Worm (Caenorhabditis elegans) whole organism, L3 larva: ENCODE data around the gene W03C9.2.

Source experiments
- R02D3.7 ChIP-seq: fragments of 150-350 bp; optimal IDR thresholded peaks from 2 replicates; lab custom pipeline; 2014; ENCODE audit warnings: missing biosample characterization, missing genetic modification characterization
- ZK546.5 ChIP-seq: sonication (generic microtip); optimal IDR thresholded peaks from 2 replicates; lab custom pipeline; 2017; ENCODE audit warnings: missing biosample characterization, missing genetic modification characterization
- ama-1 ChIP-seq: fragments of 150-350 bp; optimal IDR thresholded peaks from 2 replicates; lab custom pipeline; 2018
- ceh-16 ChIP-seq: sonication (generic microtip); optimal IDR thresholded peaks from 2 replicates; lab custom pipeline; 2017; ENCODE audit warnings: missing biosample characterization, missing genetic modification characterization
- ceh-28 ChIP-seq: fragments of 150-350 bp; optimal IDR thresholded peaks from 2 replicates; lab custom pipeline; 2014; ENCODE audit warnings: missing biosample characterization, missing genetic modification reagents, missing genetic modification characterization
- ceh-82 ChIP-seq: fragments of 150-350 bp; optimal IDR thresholded peaks from 2 replicates; lab custom pipeline; 2014; ENCODE audit warnings: missing biosample characterization, missing genetic modification characterization
- ceh-9 ChIP-seq: sonication (generic microtip); optimal IDR thresholded peaks from 2 replicates; lab custom pipeline; 2018; ENCODE audit warnings: missing biosample characterization, missing genetic modification characterization
- daf-12 ChIP-seq: fragments of 150-350 bp; optimal IDR thresholded peaks from 2 replicates; lab custom pipeline; 2014; ENCODE audit warnings: missing biosample characterization, missing genetic modification reagents, missing genetic modification characterization
- egl-27 ChIP-seq: sonication (generic microtip); optimal IDR thresholded peaks from 4 replicates; lab custom pipeline; 2017; ENCODE audit warnings: missing biosample characterization, missing genetic modification reagents, missing genetic modification characterization
- egl-5 ChIP-seq: fragments of 150-350 bp; optimal IDR thresholded peaks from 2 replicates; lab custom pipeline; 2017; ENCODE audit warnings: missing biosample characterization, missing genetic modification reagents, missing genetic modification characterization, inconsistent platforms
- elt-1 ChIP-seq: fragments of 150-350 bp; optimal IDR thresholded peaks from 2 replicates; lab custom pipeline; 2014; ENCODE audit warnings: missing biosample characterization, missing genetic modification characterization
- elt-2 ChIP-seq: sonication (generic microtip); optimal IDR thresholded peaks from 2 replicates; lab custom pipeline; 2016; ENCODE audit warnings: missing genetic modification reagents, mild to moderate bottlenecking, missing genetic modification characterization, missing compliant biosample characterization
- elt-3 ChIP-seq, 3 experiments: fragments of 150-350 bp in 1 of 3; sonication (generic microtip) in 2 of 3; optimal IDR thresholded peaks; 2 replicates in 2 of 3; 4 replicates in 1 of 3; lab custom pipeline; 2014 to 2017; ENCODE audit warnings: missing biosample characterization in 3 of 3, missing genetic modification characterization in 3 of 3
- eor-1 ChIP-seq, 2 experiments: fragments of 150-350 bp; optimal IDR thresholded peaks; 2 replicates each; lab custom pipeline; 2014 to 2018; ENCODE audit warnings: missing biosample characterization in 2 of 2, missing genetic modification characterization in 2 of 2
- fkh-10 ChIP-seq: sonication (generic microtip); optimal IDR thresholded peaks from 2 replicates; lab custom pipeline; 2017; ENCODE audit warnings: missing biosample characterization, missing genetic modification reagents, missing genetic modification characterization
- fkh-2 ChIP-seq: fragments of 150-350 bp; optimal IDR thresholded peaks from 2 replicates; lab custom pipeline; 2014; ENCODE audit warnings: missing biosample characterization, missing genetic modification reagents, missing genetic modification characterization
- fos-1 ChIP-seq: fragments of 150-350 bp; optimal IDR thresholded peaks from 2 replicates; lab custom pipeline; 2014; ENCODE audit warnings: missing biosample characterization, missing genetic modification characterization
- hmg-11 ChIP-seq: sonication (generic microtip); optimal IDR thresholded peaks from 2 replicates; lab custom pipeline; 2016; ENCODE audit warnings: missing genetic modification characterization, missing compliant biosample characterization
- jun-1 ChIP-seq: fragments of 150-350 bp; optimal IDR thresholded peaks from 2 replicates; lab custom pipeline; 2014; ENCODE audit warnings: missing biosample characterization, missing genetic modification reagents, missing genetic modification characterization
- lin-15B ChIP-seq: fragments of 150-350 bp; optimal IDR thresholded peaks from 2 replicates; lab custom pipeline; 2014; ENCODE audit warnings: missing biosample characterization, missing genetic modification characterization
- lin-39 ChIP-seq: fragments of 150-350 bp; optimal IDR thresholded peaks from 2 replicates; lab custom pipeline; 2018; ENCODE audit warnings: missing biosample characterization, missing genetic modification reagents, missing genetic modification characterization
- lsy-12 ChIP-seq: sonication (generic microtip); optimal IDR thresholded peaks from 2 replicates; lab custom pipeline; 2016; ENCODE audit warnings: mild to moderate bottlenecking, missing genetic modification characterization, missing compliant biosample characterization
- mdl-1 ChIP-seq: fragments of 150-350 bp; optimal IDR thresholded peaks from 2 replicates; lab custom pipeline; 2014; ENCODE audit warnings: missing biosample characterization, missing genetic modification characterization
- mml-1 ChIP-seq: fragments of 150-350 bp; sonication (generic microtip); optimal IDR thresholded peaks from 3 replicates; lab custom pipeline; 2014; ENCODE audit warnings: missing biosample characterization, missing genetic modification characterization
- nfya-1 ChIP-seq: sonication (generic microtip); optimal IDR thresholded peaks from 2 replicates; lab custom pipeline; 2017; ENCODE audit warnings: missing genetic modification characterization, mild to moderate bottlenecking, missing compliant biosample characterization, antibody characterized with exemption, moderate library complexity; ENCODE audit not compliant: insufficient read depth
- nhr-11 ChIP-seq: fragments of 150-350 bp; optimal IDR thresholded peaks from 2 replicates; lab custom pipeline; 2014; ENCODE audit warnings: missing biosample characterization, missing genetic modification characterization
- nhr-12 ChIP-seq: fragments of 150-350 bp; optimal IDR thresholded peaks from 2 replicates; lab custom pipeline; 2014; ENCODE audit warnings: missing biosample characterization, missing genetic modification characterization
- nhr-23 ChIP-seq: fragments of 150-350 bp; optimal IDR thresholded peaks from 2 replicates; lab custom pipeline; 2014; ENCODE audit warnings: missing biosample characterization, missing genetic modification reagents, missing genetic modification characterization
- nhr-237 ChIP-seq: fragments of 150-350 bp; optimal IDR thresholded peaks from 2 replicates; lab custom pipeline; 2014; ENCODE audit warnings: missing biosample characterization, missing genetic modification characterization
- nhr-25 ChIP-seq: sonication (generic microtip); optimal IDR thresholded peaks from 2 replicates; lab custom pipeline; 2017; ENCODE audit warnings: missing biosample characterization, missing genetic modification characterization
- nhr-28 ChIP-seq: fragments of 150-350 bp; optimal IDR thresholded peaks from 2 replicates; lab custom pipeline; 2014; ENCODE audit warnings: missing biosample characterization, missing genetic modification characterization
- nhr-43 ChIP-seq: sonication (generic microtip); optimal IDR thresholded peaks from 2 replicates; lab custom pipeline; 2016; ENCODE audit warnings: mild to moderate bottlenecking, missing genetic modification characterization, missing compliant biosample characterization; ENCODE audit not compliant: poor library complexity, severe bottlenecking
- nhr-67 ChIP-seq: fragments of 150-350 bp; optimal IDR thresholded peaks from 2 replicates; lab custom pipeline; 2014; ENCODE audit warnings: missing biosample characterization, missing genetic modification characterization
- nhr-76 ChIP-seq: fragments of 150-350 bp; sonication (generic microtip); optimal IDR thresholded peaks from 5 replicates; lab custom pipeline; 2014; ENCODE audit warnings: missing biosample characterization, missing genetic modification characterization
- nhr-77 ChIP-seq: fragments of 150-350 bp; optimal IDR thresholded peaks from 2 replicates; lab custom pipeline; 2014; ENCODE audit warnings: missing biosample characterization, missing genetic modification characterization
- pha-4 ChIP-seq: fragments of 150-350 bp; optimal IDR thresholded peaks from 2 replicates; lab custom pipeline; 2014; ENCODE audit warnings: missing biosample characterization, missing genetic modification reagents, missing genetic modification characterization
- pqm-1 ChIP-seq: fragments of 150-350 bp; optimal IDR thresholded peaks from 2 replicates; lab custom pipeline; 2017; ENCODE audit warnings: missing biosample characterization, missing genetic modification characterization, inconsistent platforms
- sea-2 ChIP-seq: fragments of 150-350 bp; sonication (generic microtip); optimal IDR thresholded peaks from 4 replicates; lab custom pipeline; 2014; ENCODE audit warnings: missing biosample characterization, missing genetic modification reagents, missing genetic modification characterization
- skn-1 ChIP-seq: fragments of 150-350 bp; optimal IDR thresholded peaks from 2 replicates; lab custom pipeline; 2014; ENCODE audit warnings: missing biosample characterization, missing genetic modification characterization
- snpc-4 ChIP-seq: fragments of 150-350 bp; optimal IDR thresholded peaks from 2 replicates; lab custom pipeline; 2014; ENCODE audit warnings: missing biosample characterization, missing genetic modification characterization
- tbx-2 ChIP-seq: sonication (generic microtip); optimal IDR thresholded peaks from 2 replicates; lab custom pipeline; 2016; ENCODE audit warnings: mild to moderate bottlenecking, missing genetic modification characterization, missing compliant biosample characterization
- unc-39 ChIP-seq: sonication (generic microtip); optimal IDR thresholded peaks from 4 replicates; lab custom pipeline; 2017; ENCODE audit warnings: missing biosample characterization, missing genetic modification characterization
- unc-62 ChIP-seq: fragments of 150-350 bp; sonication (generic microtip); optimal IDR thresholded peaks from 4 replicates; lab custom pipeline; 2014; ENCODE audit warnings: missing biosample characterization, missing genetic modification reagents, missing genetic modification characterization
- zag-1 ChIP-seq: fragments of 150-350 bp; optimal IDR thresholded peaks from 2 replicates; lab custom pipeline; 2014; ENCODE audit warnings: missing biosample characterization, missing genetic modification characterization

Gene W03C9.2

DNA sequence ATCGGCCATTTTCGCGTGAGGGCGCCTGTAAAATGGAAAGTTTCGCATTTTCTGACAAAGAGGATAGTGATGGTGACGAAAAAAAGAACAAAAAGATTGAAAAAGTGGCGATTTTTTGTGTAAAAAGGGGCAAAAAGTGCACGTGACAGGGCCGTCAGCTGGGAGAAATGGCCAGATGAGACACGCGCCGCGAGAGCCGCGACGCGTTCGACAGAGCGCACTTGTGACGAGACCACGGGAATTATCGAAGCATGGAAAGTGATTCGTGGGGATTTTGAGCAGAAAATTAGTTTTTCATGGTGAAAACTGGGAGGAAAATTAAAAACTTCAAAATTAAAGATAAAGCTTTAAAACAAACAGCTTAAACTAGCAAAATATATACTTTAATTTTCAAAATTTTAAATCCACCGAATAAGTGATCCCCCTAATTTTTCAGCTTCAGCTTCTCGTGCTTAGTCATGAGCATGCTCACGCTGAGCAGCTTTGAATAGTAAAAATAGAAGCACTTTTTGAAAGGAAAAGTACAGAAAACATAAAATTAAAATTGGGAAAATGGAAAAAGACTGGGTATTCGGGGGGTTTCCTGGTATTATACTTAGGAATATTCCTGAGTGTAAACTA, 5.4 kb downstream of the W03C9.2 start, which contains the start of gene W03C9.5:
Gene W03C9.5 (minus strand): TSS at position 38 of the 621 bp plus-strand sequence.
- TF ChIP-seq hmg-11 (tag; lab: Kevin White, UChicago), result peak; percentile 20
- TF ChIP-seq elt-2 (tag; lab: Kevin White, UChicago), result peak; percentile 77
- peak; percentile 35 for TF ChIP-seq pqm-1
- TF ChIP-seq lin-39, result peak; percentile 95
- peak; percentile 78 for TF ChIP-seq R02D3.7 (tag; lab: Kevin White, UChicago)
- peak; percentile 95 for TF ChIP-seq nfya-1 (tag; lab: Kevin White, UChicago)
- peak; percentile 93 for TF ChIP-seq jun-1 (tag; lab: Kevin White, UChicago)
- no peak for TF ChIP-seq fkh-2 (tag; lab: Kevin White, UChicago)
- TF ChIP-seq skn-1 (tag; lab: Kevin White, UChicago), result peak; percentile 63
- no peak for TF ChIP-seq eor-1 (tag; optimal IDR thresholded peaks at IDR 0.05; lab: Kevin White, UChicago)
- TF ChIP-seq snpc-4 (tag; lab: Kevin White, UChicago), result peak; percentile 83
- peak; percentile 97 for TF ChIP-seq nhr-25 (tag; lab: Kevin White, UChicago)
- peak; percentile 51 for TF ChIP-seq zag-1 (tag; lab: Kevin White, UChicago)
- TF ChIP-seq unc-39 (tag; lab: Kevin White, UChicago), result no peak
- peak; percentile 71 for TF ChIP-seq unc-62 (GFP tag; lab: Kevin White, UChicago)
- no peak for TF ChIP-seq sea-2 (GFP tag; lab: Kevin White, UChicago)
- TF ChIP-seq tbx-2 (tag; lab: Kevin White, UChicago), result peak; percentile 54
- no peak for TF ChIP-seq mml-1
- TF ChIP-seq fkh-10, result peak; percentile 87
- TF ChIP-seq mdl-1 (tag; lab: Kevin White, UChicago), result peak; percentile 79
- no peak for TF ChIP-seq daf-12
- TF ChIP-seq pha-4 (tag; lab: Kevin White, UChicago), result peak; percentile 94
- TF ChIP-seq nhr-23 (tag; lab: Kevin White, UChicago), result peak; percentile 86
- TF ChIP-seq nhr-43 (tag; lab: Kevin White, UChicago), result peak; percentile 77
- TF ChIP-seq nhr-76 (tag; lab: Kevin White, UChicago), result peak; percentile 36
- peak; percentile 29 for TF ChIP-seq elt-1 (tag; lab: Kevin White, UChicago)
- no peak for TF ChIP-seq nhr-67 (tag; lab: Kevin White, UChicago)
- TF ChIP-seq egl-27, result peak; percentile 57
- TF ChIP-seq ceh-28 (tag; lab: Kevin White, UChicago), result peak; percentile 65
- TF ChIP-seq lsy-12 (tag; lab: Kevin White, UChicago), result peak; percentile 91
- TF ChIP-seq ceh-82 (tag; lab: Kevin White, UChicago), result peak; percentile 17
- TF ChIP-seq nhr-237 (tag; lab: Kevin White, UChicago), result no peak
- peak; percentile 89 for TF ChIP-seq nhr-11 (tag; lab: Kevin White, UChicago)
- no peak for TF ChIP-seq ceh-9 (tag; lab: Kevin White, UChicago)
- peak; percentile 12 for TF ChIP-seq ZK546.5 (tag; lab: Kevin White, UChicago)
- peak; percentile 27 for TF ChIP-seq nhr-77 (tag; lab: Kevin White, UChicago)
- peak; percentile 98 for TF ChIP-seq lin-15B
- peak; percentile 69 for TF ChIP-seq egl-5 (tag; lab: Kevin White, UChicago)
- no peak for TF ChIP-seq ceh-16
- peak; percentile 55 for TF ChIP-seq ama-1 (lab: Kevin White, UChicago)
- TF ChIP-seq nhr-28 (tag; lab: Kevin White, UChicago), result peak; percentile 37
- TF ChIP-seq fos-1 (tag; lab: Kevin White, UChicago), result peak; percentile 22
- TF ChIP-seq nhr-12 (tag; lab: Kevin White, UChicago), result no peak
- TF ChIP-seq elt-3 (tag; optimal IDR thresholded peaks at IDR 0.05; lab: Kevin White, UChicago), result peak in 1 of 3 experiments; percentile 63
- TF ChIP-seq, all 47 proteins: peak for 33
